Worm (Caenorhabditis elegans): ENCODE measurements around the gene col-178.

- TF ChIP-seq flt-1 (GFP tag; IDR thresholded peaks at IDR 0.05) (no peak), klf-2 (GFP tag; conservative IDR thresholded peaks at IDR 0.05) (no peak), ref-1 (GFP tag; conservative IDR thresholded peaks at IDR 0.05) (no peak), T22C8.4 (GFP tag; IDR thresholded peaks at IDR 0.05) (no peak), cog-1 (tag; optimal IDR thresholded peaks at IDR 0.05) (no peak)
These were observed 23.5 kb downstream of the col-178 start, which contains the start of gene C34F6.9 for ce11 chrX:11222597-11223218.
